Worm (Caenorhabditis elegans) whole organism, young adult: ENCODE data around the gene B0285.3.

ENCODE experiments used
- F10E7.11 ChIP-seq: sonication (generic microtip); optimal IDR thresholded peaks from 2 replicates; lab custom pipeline; 2017; ENCODE audit warnings: mild to moderate bottlenecking, missing genetic modification characterization, moderate library complexity, missing compliant biosample characterization
- F33H1.4 ChIP-seq: fragments of 200-800 bp; sonication (Bioruptor generic); IDR thresholded peaks from 2 replicates; pipeline ENCODE4 v1.3.6; 2022; ENCODE audit warnings: missing genetic modification reagents, missing genetic modification characterization, missing compliant biosample characterization
- F39B2.1 ChIP-seq: fragments of 200-800 bp; sonication (Bioruptor generic); IDR thresholded peaks from 2 replicates; pipeline ENCODE4 v1.3.6; 2022; ENCODE audit warnings: missing genetic modification reagents, missing genetic modification characterization, missing compliant biosample characterization
- K11D2.4 ChIP-seq: fragments of 200-800 bp; sonication (Bioruptor generic); IDR thresholded peaks from 2 replicates; pipeline ENCODE4 v1.3.6; 2022; ENCODE audit warnings: missing genetic modification reagents, missing genetic modification characterization, missing compliant biosample characterization
- K12H6.12 ChIP-seq: fragments of 200-800 bp; sonication (Bioruptor generic); optimal IDR thresholded peaks from 2 replicates; lab custom pipeline; 2018; ENCODE audit warnings: mild to moderate bottlenecking, missing genetic modification characterization, missing compliant biosample characterization
- Y56A3A.18 ChIP-seq: fragments of 200-800 bp; sonication (Bioruptor generic); IDR thresholded peaks from 2 replicates; pipeline ENCODE4 v1.3.6; 2022; ENCODE audit warnings: missing genetic modification reagents, missing genetic modification characterization, missing compliant biosample characterization
- aptf-3 ChIP-seq: fragments of 200-800 bp; sonication (Bioruptor generic); IDR thresholded peaks from 2 replicates; pipeline ENCODE4 v1.3.6; 2022; ENCODE audit warnings: missing genetic modification characterization, missing compliant biosample characterization
- atf-7 ChIP-seq: sonication (generic microtip); optimal IDR thresholded peaks from 2 replicates; lab custom pipeline; 2017; ENCODE audit warnings: mild to moderate bottlenecking, missing genetic modification characterization, missing compliant biosample characterization
- athp-1 ChIP-seq: sonication (generic microtip); optimal IDR thresholded peaks from 2 replicates; lab custom pipeline; 2017; ENCODE audit warnings: mild to moderate bottlenecking, missing genetic modification characterization, missing compliant biosample characterization
- attf-3 ChIP-seq: fragments of 200-800 bp; sonication (Bioruptor generic); conservative IDR thresholded peaks from 2 replicates; pipeline ENCODE4 v1.3.6; 2022; ENCODE audit warnings: missing genetic modification reagents, missing genetic modification characterization, missing compliant biosample characterization
- attf-5 ChIP-seq: fragments of 200-800 bp; sonication (Bioruptor generic); optimal IDR thresholded peaks from 2 replicates; lab custom pipeline; 2018; ENCODE audit warnings: mild to moderate bottlenecking, missing genetic modification characterization, missing compliant biosample characterization
- ccch-3 ChIP-seq: fragments of 200-800 bp; sonication (Bioruptor generic); optimal IDR thresholded peaks from 2 replicates; lab custom pipeline; 2018; ENCODE audit warnings: mild to moderate bottlenecking, missing genetic modification characterization, missing compliant biosample characterization
- cebp-1 ChIP-seq, 2 experiments: fragments of 200-800 bp in 1 of 2; sonication (Bioruptor generic) in 1 of 2; sonication (generic microtip) in 1 of 2; IDR thresholded peaks in 1 of 2; optimal IDR thresholded peaks in 1 of 2; 2 replicates each; pipeline versions ENCODE4 v1.3.6 to Lab custom; 2017 to 2022; ENCODE audit warnings: missing compliant biosample characterization in 2 of 2, missing genetic modification characterization in 2 of 2, mild to moderate bottlenecking in 1 of 2, missing genetic modification reagents in 1 of 2, moderate library complexity in 1 of 2
- ceh-79 ChIP-seq: sonication (generic microtip); optimal IDR thresholded peaks from 2 replicates; lab custom pipeline; 2017; ENCODE audit warnings: mild to moderate bottlenecking, missing genetic modification characterization, missing compliant biosample characterization
- dpl-1 ChIP-seq: fragments of 150-350 bp; optimal IDR thresholded peaks from 2 replicates; lab custom pipeline; 2014; ENCODE audit warnings: missing biosample characterization, missing genetic modification reagents, missing genetic modification characterization
- hlh-12 ChIP-seq: sonication (generic microtip); optimal IDR thresholded peaks from 2 replicates; lab custom pipeline; 2016; ENCODE audit warnings: missing genetic modification characterization, missing compliant biosample characterization
- lin-40 ChIP-seq: sonication (generic microtip); optimal IDR thresholded peaks from 2 replicates; lab custom pipeline; 2016; ENCODE audit warnings: missing genetic modification characterization, mild to moderate bottlenecking, missing compliant biosample characterization, missing genotype, missing genetic modification reagents
- lsl-1 ChIP-seq: fragments of 200-800 bp; sonication (Bioruptor generic); optimal IDR thresholded peaks from 2 replicates; lab custom pipeline; 2018; ENCODE audit warnings: mild to moderate bottlenecking, missing genetic modification characterization, moderate library complexity, missing compliant biosample characterization
- lsy-27 ChIP-seq: sonication (generic microtip); optimal IDR thresholded peaks from 2 replicates; lab custom pipeline; 2017; ENCODE audit warnings: missing genetic modification characterization, mild to moderate bottlenecking, missing compliant biosample characterization, antibody characterized with exemption, missing genotype, borderline replicate concordance; ENCODE audit not compliant: insufficient read depth
- madf-8 ChIP-seq: fragments of 200-800 bp; sonication (Bioruptor generic); conservative IDR thresholded peaks from 2 replicates; pipeline ENCODE4 v1.3.6; 2022; ENCODE audit warnings: missing genetic modification reagents, missing genetic modification characterization, missing compliant biosample characterization
- nhr-120 ChIP-seq: fragments of 200-800 bp; sonication (Bioruptor generic); IDR thresholded peaks from 2 replicates; pipeline ENCODE4 v1.3.6; 2022; ENCODE audit warnings: missing genetic modification characterization, missing compliant biosample characterization
- nhr-80 ChIP-seq: sonication (generic microtip); optimal IDR thresholded peaks from 2 replicates; lab custom pipeline; 2016; ENCODE audit warnings: missing genetic modification characterization, missing compliant biosample characterization
- nhr-90 ChIP-seq: sonication (generic microtip); optimal IDR thresholded peaks from 2 replicates; lab custom pipeline; 2016; ENCODE audit warnings: missing genotype, mild to moderate bottlenecking, missing genetic modification characterization, missing compliant biosample characterization
- pbrm-1 ChIP-seq: fragments of 200-800 bp; sonication (Bioruptor generic); IDR thresholded peaks from 2 replicates; pipeline ENCODE4 v1.3.6; 2022; ENCODE audit warnings: missing genetic modification reagents, missing genetic modification characterization, missing compliant biosample characterization
- repo-1 ChIP-seq: sonication (generic microtip); optimal IDR thresholded peaks from 2 replicates; lab custom pipeline; 2017; ENCODE audit warnings: mild to moderate bottlenecking, missing genetic modification characterization, missing compliant biosample characterization
- snpc-1.1 ChIP-seq: sonication (generic microtip); optimal IDR thresholded peaks from 2 replicates; lab custom pipeline; 2017; ENCODE audit warnings: missing genetic modification characterization, mild to moderate bottlenecking, missing compliant biosample characterization, antibody characterized with exemption, moderate library complexity, missing genotype, missing genetic modification reagents; ENCODE audit not compliant: insufficient read depth
- unc-130 ChIP-seq: sonication (generic microtip); optimal IDR thresholded peaks from 2 replicates; lab custom pipeline; 2016; ENCODE audit warnings: missing genetic modification reagents, missing genetic modification characterization, missing compliant biosample characterization
- zfh-2 ChIP-seq: fragments of 200-800 bp; sonication (Bioruptor generic); conservative IDR thresholded peaks from 2 replicates; pipeline ENCODE4 v1.3.6; 2022; ENCODE audit warnings: missing genetic modification reagents, missing genetic modification characterization, missing compliant biosample characterization
- ztf-25 ChIP-seq: fragments of 200-800 bp; sonication (Bioruptor generic); IDR thresholded peaks from 2 replicates; pipeline ENCODE4 v1.3.6; 2022; ENCODE audit warnings: missing genetic modification reagents, missing genetic modification characterization, missing compliant biosample characterization
- ztf-26 ChIP-seq: sonication (generic microtip); optimal IDR thresholded peaks from 2 replicates; lab custom pipeline; 2017; ENCODE audit warnings: missing genetic modification characterization, missing compliant biosample characterization
- ztf-3 ChIP-seq: fragments of 200-800 bp; sonication (Bioruptor generic); optimal IDR thresholded peaks from 2 replicates; lab custom pipeline; 2018; ENCODE audit warnings: mild to moderate bottlenecking, missing genetic modification characterization, missing compliant biosample characterization
- ztf-6 ChIP-seq: fragments of 200-800 bp; sonication (Bioruptor generic); IDR thresholded peaks from 2 replicates; pipeline ENCODE4 v1.3.6; 2022; ENCODE audit warnings: missing genetic modification reagents, missing genetic modification characterization, missing compliant biosample characterization

Gene B0285.3

DNA sequence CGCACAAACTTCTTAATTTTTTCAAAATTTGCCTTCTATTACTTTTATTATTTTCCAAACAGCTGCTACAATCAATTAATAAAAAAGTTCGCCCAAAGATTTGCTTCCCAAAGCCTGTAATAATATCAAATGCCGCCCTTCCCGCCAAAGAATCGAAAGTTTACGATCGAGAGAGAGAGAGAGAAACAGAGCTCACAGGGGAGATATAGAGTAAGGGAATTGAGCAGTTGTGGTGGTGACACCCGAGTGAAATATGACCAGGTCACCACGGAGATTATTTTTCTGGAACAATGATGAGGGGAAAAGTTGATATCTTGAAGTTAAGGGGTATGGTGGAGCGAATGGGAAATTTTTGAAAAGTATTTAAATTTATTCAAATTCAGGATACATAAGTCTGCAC lies 16.8 kb upstream of the B0285.3 start (continued):
- TF ChIP-seq unc-130 (GFP tag; lab: Kevin White, UChicago) = no peak
- TF ChIP-seq attf-3 (GFP tag; lab: Robert Waterston, UW) = no peak

DNA sequence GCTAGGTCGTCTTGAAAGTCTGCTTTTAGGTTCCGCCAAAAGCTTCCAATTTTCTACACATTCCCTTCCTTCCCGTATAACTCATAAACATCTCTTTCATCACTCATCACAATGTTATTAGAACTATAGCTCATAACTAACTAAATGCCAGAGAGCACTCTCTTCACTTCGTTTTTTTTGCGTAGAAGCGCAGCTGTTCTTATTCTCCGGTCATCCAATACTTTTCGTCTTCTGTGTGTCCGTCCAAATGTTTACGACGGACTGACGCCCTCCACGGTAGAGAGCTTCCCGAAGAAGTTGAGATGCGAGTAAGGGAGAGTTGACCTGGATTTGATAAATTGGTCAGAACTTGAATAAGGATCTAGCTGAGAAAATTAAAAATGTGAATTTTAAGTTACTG lies 16.1 kb upstream of the B0285.3 start:
- no peak for TF ChIP-seq repo-1 (tag; lab: Kevin White, UChicago)
- no peak for TF ChIP-seq dpl-1
- no peak for TF ChIP-seq ztf-6 (GFP tag; lab: Robert Waterston, UW)
- no peak for TF ChIP-seq F10E7.11
- no peak for TF ChIP-seq nhr-120 (GFP tag; lab: Robert Waterston, UW)
- TF ChIP-seq F39B2.1 (GFP tag; lab: Robert Waterston, UW) = no peak
- TF ChIP-seq ztf-26 (tag; lab: Kevin White, UChicago) = no peak

DNA sequence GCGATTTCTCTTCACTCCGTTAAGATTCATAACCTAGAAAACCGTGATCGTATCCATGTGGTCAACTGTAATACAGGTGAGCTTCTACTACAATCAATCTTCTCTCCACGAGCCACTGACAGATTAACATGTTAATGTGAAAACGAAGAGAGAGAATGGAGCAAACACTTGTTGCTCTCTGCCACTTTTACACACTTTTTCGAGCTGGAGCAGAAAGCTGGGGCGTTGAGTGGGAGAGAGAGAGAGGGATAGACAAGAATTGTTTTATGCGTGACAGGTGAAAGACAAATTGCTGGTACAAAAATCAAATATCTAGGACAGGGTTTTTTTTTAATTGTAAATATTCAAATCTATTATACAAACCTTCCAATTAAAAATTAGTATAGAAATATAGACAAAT lies 15.2 kb upstream of the B0285.3 start:
- TF ChIP-seq unc-130 (GFP tag; lab: Kevin White, UChicago) = no peak
- TF ChIP-seq cebp-1 (GFP tag; IDR thresholded peaks at IDR 0.05; lab: Robert Waterston, UW) = no peak
- TF ChIP-seq cebp-1 (tag; optimal IDR thresholded peaks at IDR 0.05; lab: Kevin White, UChicago) = no peak

DNA sequence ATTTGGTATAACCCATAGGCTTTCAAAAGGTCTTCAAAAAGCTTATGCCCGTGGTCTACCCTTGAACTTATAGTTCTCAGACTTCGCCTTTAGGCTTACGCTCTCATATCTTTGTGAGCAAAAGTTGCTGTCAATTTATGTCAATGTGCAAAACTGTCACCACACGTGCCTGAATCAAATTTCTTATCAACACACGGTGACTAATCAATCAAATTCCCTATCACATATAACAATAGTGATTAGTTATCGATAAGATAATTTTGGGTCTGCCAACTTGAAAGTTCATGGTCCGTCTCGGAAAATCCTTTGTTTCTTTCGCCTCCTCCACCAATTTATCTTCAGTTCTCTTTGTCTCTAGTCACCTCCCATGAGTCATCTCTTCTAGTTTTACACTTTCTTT lies 14.3 kb upstream of the B0285.3 start:
- peak; percentile 34 for TF ChIP-seq nhr-80 (tag; lab: Kevin White, UChicago)
- no peak for TF ChIP-seq snpc-1.1

DNA sequence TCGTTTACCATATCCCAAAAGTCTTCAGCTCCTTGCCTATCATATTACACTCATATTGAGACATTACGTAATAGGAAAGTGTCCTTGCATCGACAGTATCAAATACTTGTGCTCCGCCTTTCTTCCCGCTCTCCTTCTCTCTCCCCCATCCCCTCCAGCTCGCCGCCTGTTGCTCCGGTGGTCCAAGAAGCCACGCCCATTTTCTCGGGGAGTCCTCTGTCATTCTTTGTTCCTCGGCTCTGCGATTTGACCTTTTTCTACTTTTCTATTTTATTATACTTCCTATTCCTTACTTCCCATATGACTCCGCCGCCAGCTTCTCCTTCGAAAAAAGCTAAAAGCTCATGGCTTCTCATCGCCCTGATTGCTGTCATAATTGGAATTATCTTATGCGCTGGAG lies 13.2 kb upstream of the B0285.3 start, which contains the start of gene mnp-1:
TSS of gene mnp-1 (plus strand) at position 211 of the 400 bp plus-strand sequence.
- TF ChIP-seq ccch-3 = no peak
- no peak for TF ChIP-seq atf-7 (tag; lab: Kevin White, UChicago)
- TF ChIP-seq nhr-90 (tag; lab: Kevin White, UChicago) = no peak
- TF ChIP-seq ztf-25 (GFP tag; lab: Robert Waterston, UW) = no peak
- no peak for TF ChIP-seq K12H6.12 (tag; lab: Kevin White, UChicago)
- no peak for TF ChIP-seq F33H1.4 (GFP tag; lab: Robert Waterston, UW)
- no peak for TF ChIP-seq ceh-79 (tag; lab: Kevin White, UChicago)
- no peak for TF ChIP-seq F10E7.11
- TF ChIP-seq aptf-3 (GFP tag; lab: Robert Waterston, UW) = no peak
- no peak for TF ChIP-seq attf-5 (GFP tag; lab: Kevin White, UChicago)
- no peak for TF ChIP-seq hlh-12 (tag; lab: Kevin White, UChicago)

DNA sequence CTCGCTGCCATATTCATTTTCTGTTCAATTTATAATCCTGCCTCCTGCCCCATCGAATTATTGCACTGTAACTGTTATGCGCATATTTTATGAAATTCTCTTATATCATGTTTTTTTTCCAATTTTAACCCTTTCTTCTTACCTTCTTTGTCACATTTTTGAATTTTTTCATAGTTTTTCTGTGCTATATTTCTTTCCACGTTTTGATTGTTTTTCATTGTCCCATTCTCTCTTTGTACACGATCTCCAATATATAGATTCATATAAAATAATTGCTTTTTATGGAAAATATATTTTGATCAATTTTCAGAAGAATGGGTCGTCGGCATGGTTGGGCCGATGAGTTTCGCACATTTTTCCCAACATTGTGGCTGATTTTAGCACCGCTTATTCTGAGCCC lies 6.7 kb upstream of the B0285.3 start, which contains the start of gene B0285.6:
TSS of gene B0285.6 (plus strand) at position 301 of the 400 bp plus-strand sequence.
- no peak for TF ChIP-seq lin-40 (tag; lab: Kevin White, UChicago)
- TF ChIP-seq K11D2.4 (GFP tag; lab: Robert Waterston, UW) = no peak
- TF ChIP-seq Y56A3A.18 (GFP tag; lab: Robert Waterston, UW) = no peak
- TF ChIP-seq pbrm-1 = no peak
- no peak for TF ChIP-seq attf-5 (GFP tag; lab: Kevin White, UChicago)
- TF ChIP-seq athp-1 (tag; lab: Kevin White, UChicago) = no peak
- TF ChIP-seq zfh-2 (GFP tag; lab: Robert Waterston, UW) = no peak
- no peak for TF ChIP-seq ztf-3
- TF ChIP-seq lsl-1 (GFP tag; lab: Kevin White, UChicago) = no peak
- no peak for TF ChIP-seq madf-8 (GFP tag; lab: Robert Waterston, UW)
- TF ChIP-seq cebp-1 (GFP tag; IDR thresholded peaks at IDR 0.05; lab: Robert Waterston, UW) = no peak
- no peak for TF ChIP-seq cebp-1 (tag; optimal IDR thresholded peaks at IDR 0.05; lab: Kevin White, UChicago)
- TF ChIP-seq lsy-27 (tag; lab: Kevin White, UChicago) = no peak
